Fruit fly (Drosophila melanogaster) whole organism, embryonic: ENCODE measurements around the gene upSET.
A peak's percentile ranks its signal among the peaks of the same experiment; 100 is the strongest.

Source experiments
- B-H1 ChIP-seq: fragments of 200-800 bp; sonication (Bioruptor generic); IDR thresholded peaks from 3 replicates; pipeline ENCODE4 v1.3.6; 2022; ENCODE audit warnings: missing biosample characterization, missing genetic modification characterization
- Bteb2 ChIP-seq: fragments of 200-800 bp; sonication (Bioruptor generic); optimal IDR thresholded peaks from 2 replicates; lab custom pipeline; 2016; ENCODE audit warnings: missing biosample characterization, missing genetic modification characterization
- CG10979 ChIP-seq: fragments of 200-800 bp; sonication (Bioruptor generic); optimal IDR thresholded peaks from 2 replicates; lab custom pipeline; 2018; ENCODE audit warnings: missing biosample characterization, mild to moderate bottlenecking, missing genetic modification characterization, moderate library complexity
- CG11723 ChIP-seq: fragments of 200-800 bp; sonication (Bioruptor generic); optimal IDR thresholded peaks from 2 replicates; lab custom pipeline; 2017; ENCODE audit warnings: missing biosample characterization, mild to moderate bottlenecking, missing genetic modification characterization
- CG12155 ChIP-seq: fragments of 200-800 bp; sonication (Bioruptor generic); optimal IDR thresholded peaks from 3 replicates; lab custom pipeline; 2016; ENCODE audit warnings: missing biosample characterization, missing genetic modification characterization
- CG13624 ChIP-seq: fragments of 200-800 bp; sonication (Bioruptor generic); optimal IDR thresholded peaks from 2 replicates; lab custom pipeline; 2016; ENCODE audit warnings: missing biosample characterization, missing genetic modification characterization
- CG14710 ChIP-seq: fragments of 200-800 bp; sonication (Bioruptor generic); optimal IDR thresholded peaks from 3 replicates; lab custom pipeline; 2019; ENCODE audit warnings: missing biosample characterization, mild to moderate bottlenecking, missing genetic modification characterization, moderate library complexity
- CG15514 ChIP-seq: fragments of 200-800 bp; sonication (Bioruptor generic); optimal IDR thresholded peaks from 3 replicates; lab custom pipeline; 2017; ENCODE audit warnings: missing biosample characterization, missing genetic modification characterization, mild to moderate bottlenecking, moderate library complexity, missing genetic modification reagents
- CG16813 ChIP-seq: fragments of 200-800 bp; sonication (Bioruptor generic); IDR thresholded peaks from 3 replicates; pipeline ENCODE4 v1.3.6; 2022; ENCODE audit warnings: missing biosample characterization, missing genetic modification characterization; ENCODE audit not compliant: partially characterized antibody
- CG2712 ChIP-seq: fragments of 200-800 bp; optimal IDR thresholded peaks from 3 replicates; lab custom pipeline; 2019; ENCODE audit warnings: missing biosample characterization, mild to moderate bottlenecking, missing genetic modification characterization, moderate library complexity
- CG33557 ChIP-seq: fragments of 200-800 bp; sonication (Bioruptor generic); optimal IDR thresholded peaks from 2 replicates; lab custom pipeline; 2019; ENCODE audit warnings: missing biosample characterization, mild to moderate bottlenecking, missing genetic modification characterization, moderate library complexity
- CG7963 ChIP-seq: fragments of 200-800 bp; sonication (Bioruptor generic); IDR thresholded peaks from 3 replicates; pipeline ENCODE4 v1.3.6; 2022; ENCODE audit warnings: missing biosample characterization, missing genetic modification characterization; ENCODE audit not compliant: partially characterized antibody
- CG7987 ChIP-seq: fragments of 200-800 bp; sonication (Bioruptor generic); optimal IDR thresholded peaks from 2 replicates; lab custom pipeline; 2018; ENCODE audit warnings: missing biosample characterization, mild to moderate bottlenecking, missing genetic modification characterization, moderate library complexity
- CG9609 ChIP-seq: fragments of 200-800 bp; sonication (Bioruptor generic); optimal IDR thresholded peaks from 3 replicates; lab custom pipeline; 2016; ENCODE audit warnings: missing biosample characterization, missing genetic modification characterization
- Dek ChIP-seq: fragments of 200-800 bp; sonication (Bioruptor generic); optimal IDR thresholded peaks from 3 replicates; lab custom pipeline; 2019; ENCODE audit warnings: missing biosample characterization, mild to moderate bottlenecking, missing genetic modification characterization, moderate library complexity
- HmgZ ChIP-seq: fragments of 200-800 bp; sonication (Bioruptor generic); optimal IDR thresholded peaks from 2 replicates; lab custom pipeline; 2018; ENCODE audit warnings: missing biosample characterization, mild to moderate bottlenecking, missing genetic modification characterization
- Hsf ChIP-seq: fragments of 200-800 bp; sonication (Bioruptor generic); optimal IDR thresholded peaks from 3 replicates; lab custom pipeline; 2016; ENCODE audit warnings: missing biosample characterization, missing genetic modification characterization
- Med ChIP-seq: fragments of 200-800 bp; sonication (Bioruptor generic); peaks from one replicate; lab custom pipeline; 2016; ENCODE audit warnings: missing biosample characterization, missing genetic modification characterization, mild to moderate bottlenecking, inconsistent platforms, moderate library complexity
- Meics ChIP-seq: fragments of 200-800 bp; sonication (Bioruptor generic); optimal IDR thresholded peaks from 2 replicates; lab custom pipeline; 2017; ENCODE audit warnings: missing biosample characterization, mild to moderate bottlenecking, missing genetic modification characterization
- Side ChIP-seq: fragments of 200-800 bp; sonication (Bioruptor generic); optimal IDR thresholded peaks from 2 replicates; lab custom pipeline; 2016; ENCODE audit warnings: missing biosample characterization, missing genetic modification characterization
- Six4 ChIP-seq: fragments of 200-800 bp; sonication (Bioruptor generic); optimal IDR thresholded peaks from 2 replicates; lab custom pipeline; 2016; ENCODE audit warnings: missing biosample characterization, missing genetic modification characterization
- Spps ChIP-seq: fragments of 200-800 bp; sonication (Bioruptor generic); optimal IDR thresholded peaks from 2 replicates; lab custom pipeline; 2018; ENCODE audit warnings: missing biosample characterization, mild to moderate bottlenecking, missing genetic modification characterization
- ab ChIP-seq: fragments of 200-800 bp; sonication (Bioruptor generic); optimal IDR thresholded peaks from 2 replicates; lab custom pipeline; 2016; ENCODE audit warnings: missing biosample characterization, missing genetic modification characterization
- crc ChIP-seq: fragments of 200-800 bp; sonication (Bioruptor generic); optimal IDR thresholded peaks from 2 replicates; lab custom pipeline; 2016; ENCODE audit warnings: missing biosample characterization, missing genetic modification characterization
- da ChIP-seq: fragments of 200-800 bp; sonication (Bioruptor generic); optimal IDR thresholded peaks from 2 replicates; lab custom pipeline; 2016; ENCODE audit warnings: missing biosample characterization, missing genetic modification characterization
- danr ChIP-seq: fragments of 200-800 bp; sonication (Bioruptor generic); IDR thresholded peaks from 2 replicates; pipeline ENCODE4 v1.3.6; 2022; ENCODE audit warnings: missing biosample characterization, missing genetic modification characterization
- dmrt11E ChIP-seq: fragments of 200-800 bp; sonication (Bioruptor generic); optimal IDR thresholded peaks from 3 replicates; lab custom pipeline; 2018; ENCODE audit warnings: missing biosample characterization, mild to moderate bottlenecking, missing genetic modification characterization, moderate library complexity
- fd102C ChIP-seq: fragments of 200-800 bp; sonication (Bioruptor generic); optimal IDR thresholded peaks from 2 replicates; lab custom pipeline; 2018; ENCODE audit warnings: missing biosample characterization, mild to moderate bottlenecking, missing genetic modification characterization, moderate library complexity
- gce ChIP-seq: fragments of 200-800 bp; sonication (Bioruptor generic); IDR thresholded peaks from 3 replicates; pipeline ENCODE4 v1.3.6; 2022; ENCODE audit warnings: missing biosample characterization, missing genetic modification characterization
- grau ChIP-seq: fragments of 200-800 bp; optimal IDR thresholded peaks from 3 replicates; lab custom pipeline; 2019; ENCODE audit warnings: missing biosample characterization, mild to moderate bottlenecking, missing genetic modification characterization, moderate library complexity
- insv ChIP-seq, 2 experiments: fragments of 200-800 bp; sonication (Bioruptor generic); optimal IDR thresholded peaks; 3 replicates each; lab custom pipeline; 2016 to 2018; ENCODE audit warnings: missing biosample characterization in 2 of 2, missing genetic modification characterization in 2 of 2
- jigr1 ChIP-seq: fragments of 200-800 bp; sonication (Bioruptor generic); IDR thresholded peaks from 3 replicates; pipeline ENCODE4 v1.3.6; 2022; ENCODE audit warnings: missing biosample characterization, missing genetic modification characterization
- lbe ChIP-seq: fragments of 200-800 bp; sonication (Bioruptor generic); optimal IDR thresholded peaks from 2 replicates; lab custom pipeline; 2016; ENCODE audit warnings: missing biosample characterization, mild to moderate bottlenecking, missing genetic modification characterization
- lola ChIP-seq, 3 experiments: fragments of >200 bp in 2 of 3; fragments of 200-800 bp in 1 of 3; sonication (Bioruptor generic) in 1 of 3; optimal IDR thresholded peaks; 2 replicates each; lab custom pipeline; 2017 to 2019; ENCODE audit warnings: missing biosample characterization in 3 of 3, missing genetic modification characterization in 3 of 3, mild to moderate bottlenecking in 1 of 3, moderate library complexity in 1 of 3
- maf-S ChIP-seq: fragments of 200-800 bp; sonication (Bioruptor generic); optimal IDR thresholded peaks from 2 replicates; lab custom pipeline; 2016; ENCODE audit warnings: missing biosample characterization, missing genetic modification characterization
- mam ChIP-seq: fragments of 200-800 bp; sonication (Bioruptor generic); optimal IDR thresholded peaks from 3 replicates; lab custom pipeline; 2016; ENCODE audit warnings: missing biosample characterization, missing genetic modification characterization
- mirr ChIP-seq: fragments of 200-800 bp; sonication (Bioruptor generic); optimal IDR thresholded peaks from 3 replicates; lab custom pipeline; 2018; ENCODE audit warnings: missing biosample characterization, mild to moderate bottlenecking, missing genetic modification characterization
- onecut ChIP-seq: fragments of 200-800 bp; sonication (Bioruptor generic); IDR thresholded peaks from 2 replicates; pipeline ENCODE4 v1.3.6; 2022; ENCODE audit warnings: missing biosample characterization, missing genetic modification characterization
- pho ChIP-seq: fragments of 200-800 bp; sonication (Bioruptor generic); optimal IDR thresholded peaks from 2 replicates; lab custom pipeline; 2016; ENCODE audit warnings: missing biosample characterization, missing genetic modification characterization
- sens-2 ChIP-seq: fragments of 200-800 bp; sonication (Bioruptor generic); IDR thresholded peaks from 2 replicates; pipeline ENCODE4 v1.3.6; 2022; ENCODE audit warnings: missing biosample characterization, missing genetic modification characterization
- slbo ChIP-seq: fragments of 200-800 bp; sonication (Bioruptor generic); IDR thresholded peaks from 2 replicates; pipeline ENCODE4 v1.3.6; 2022; ENCODE audit warnings: missing biosample characterization, missing genetic modification characterization
- sob ChIP-seq: fragments of 200-800 bp; sonication (Bioruptor generic); IDR thresholded peaks from 2 replicates; pipeline ENCODE4 v1.3.6; 2022; ENCODE audit warnings: missing biosample characterization, missing genetic modification characterization
- ssp ChIP-seq: fragments of 200-800 bp; sonication (Bioruptor generic); IDR thresholded peaks from 2 replicates; pipeline ENCODE4 v1.3.6; 2022; ENCODE audit warnings: missing biosample characterization, missing genetic modification characterization
- stc ChIP-seq: fragments of 200-800 bp; sonication (Bioruptor generic); IDR thresholded peaks from 2 replicates; pipeline ENCODE4 v1.3.6; 2022; ENCODE audit warnings: missing biosample characterization, missing genetic modification characterization
- sug ChIP-seq: fragments of 200-800 bp; optimal IDR thresholded peaks from 2 replicates; lab custom pipeline; 2019; ENCODE audit warnings: missing biosample characterization, mild to moderate bottlenecking, missing genetic modification characterization, moderate library complexity
- tll ChIP-seq, 2 experiments: fragments of 200-800 bp in 1 of 2; fragments of >200 bp in 1 of 2; sonication (Bioruptor generic) in 1 of 2; optimal IDR thresholded peaks; 2 replicates each; lab custom pipeline; 2017 to 2019; ENCODE audit warnings: missing biosample characterization in 2 of 2, missing genetic modification characterization in 2 of 2, mild to moderate bottlenecking in 1 of 2, moderate library complexity in 1 of 2
- trem ChIP-seq: fragments of 200-800 bp; optimal IDR thresholded peaks from 3 replicates; lab custom pipeline; 2019; ENCODE audit warnings: missing biosample characterization, mild to moderate bottlenecking, missing genetic modification characterization, moderate library complexity
- trh ChIP-seq: fragments of 200-800 bp; sonication (Bioruptor generic); optimal IDR thresholded peaks from 2 replicates; lab custom pipeline; 2016; ENCODE audit warnings: missing biosample characterization, missing genetic modification characterization
- zen ChIP-seq: fragments of 200-800 bp; sonication (Bioruptor generic); optimal IDR thresholded peaks from 3 replicates; lab custom pipeline; 2018; ENCODE audit warnings: missing biosample characterization, mild to moderate bottlenecking, missing genetic modification characterization, moderate library complexity
- zf30C ChIP-seq: fragments of 200-800 bp; sonication (Bioruptor generic); optimal IDR thresholded peaks from 3 replicates; lab custom pipeline; 2018; ENCODE audit warnings: missing biosample characterization, mild to moderate bottlenecking, missing genetic modification characterization

upSET gene

dm6 chr3L:14034476-14034875 is 32.5 kb downstream of the upSET start, which contains the start of gene CG6661:
Gene CG6661, plus strand, starts transcription at chr3L:14034776.
- no peak for TF ChIP-seq zen (tag; lab: Kevin White, UChicago)
- TF ChIP-seq CG16813 (GFP tag; lab: Robert Waterston, UW) = no peak
- TF ChIP-seq CG33557 = no peak
- no peak for TF ChIP-seq crc (GFP tag; lab: Kevin White, UChicago)
- TF ChIP-seq Dek (tag; lab: Kevin White, UChicago) = no peak
- no peak for TF ChIP-seq B-H1
- TF ChIP-seq mirr (GFP tag; lab: Kevin White, UChicago) = no peak
- TF ChIP-seq gce (GFP tag; lab: Robert Waterston, UW) = no peak
- no peak for TF ChIP-seq CG9609
- no peak for TF ChIP-seq ssp (GFP tag; lab: Robert Waterston, UW)
- no peak for TF ChIP-seq Hsf
- TF ChIP-seq Spps = no peak

- TF ChIP-seq zf30C (GFP tag; lab: Kevin White, UChicago) (no peak), Six4 (GFP tag; lab: Kevin White, UChicago) (no peak), lbe (GFP tag; lab: Kevin White, UChicago) (peak; percentile 64), stc (GFP tag; lab: Robert Waterston, UW) (no peak), Dek (tag; lab: Kevin White, UChicago) (peak; percentile 37), mam (no peak), da (no peak), danr (GFP tag; lab: Robert Waterston, UW) (no peak), insv (GFP tag; optimal IDR thresholded peaks at IDR 0.05; lab: Kevin White, UChicago) (peak in 1 of 2 experiments; percentile 84), CG16813 (GFP tag; lab: Robert Waterston, UW) (peak; percentile 99), grau (tag; lab: Kevin White, UChicago) (peak; percentile 16), fd102C (GFP tag; lab: Kevin White, UChicago) (no peak), CG7963 (peak; percentile 98), CG15514 (GFP tag; lab: Kevin White, UChicago) (peak; percentile 76), Med (GFP tag; lab: Kevin White, UChicago) (peak; percentile 89), sug (peak; percentile 49), Side (GFP tag; lab: Kevin White, UChicago) (no peak), pho (GFP tag; lab: Kevin White, UChicago) (peak; percentile 10), onecut (GFP tag; lab: Robert Waterston, UW) (peak; percentile 66), tll (GFP tag; optimal IDR thresholded peaks at IDR 0.05; lab: Kevin White, UChicago) (no peak), Bteb2 (GFP tag; lab: Kevin White, UChicago) (peak; percentile 10), CG11723 (GFP tag; lab: Kevin White, UChicago) (no peak), maf-S (GFP tag; lab: Kevin White, UChicago) (no peak), ab (GFP tag; lab: Kevin White, UChicago) (no peak), dmrt11E (tag; lab: Kevin White, UChicago) (no peak), CG14710 (tag; lab: Kevin White, UChicago) (peak; percentile 70), Meics (peak; percentile 20), lola (GFP tag; optimal IDR thresholded peaks at IDR 0.05; lab: Kevin White, UChicago) (no peak), jigr1 (GFP tag; lab: Robert Waterston, UW) (no peak), slbo (GFP tag; lab: Robert Waterston, UW) (peak; percentile 22; the same call in 1 of the 2 replicates), trem (tag; lab: Kevin White, UChicago) (peak; percentile 65), CG13624 (peak; percentile 26), CG10979 (peak; percentile 25), CG7987 (GFP tag; lab: Kevin White, UChicago) (peak; percentile 47), trh (GFP tag; lab: Kevin White, UChicago) (no peak), sob (peak; percentile 37; the same call in 1 of the 2 replicates), sens-2 (GFP tag; lab: Robert Waterston, UW) (no peak), CG12155 (peak; percentile 14), HmgZ (tag; lab: Kevin White, UChicago) (peak; percentile 67), CG2712 (tag; lab: Kevin White, UChicago) (peak; percentile 42)
Observed at dm6 chr3L:14036867-14037313, 35.0 kb downstream of the upSET start, which contains the start of gene Hsp110. Gene Hsp110, plus strand, starts transcription at chr3L:14037019.
